Worm (Caenorhabditis elegans) whole organism, L1 larva: ENCODE data around the gene crn-6.

ENCODE experiments used
- C16A3.4 ChIP-seq: fragments of 150-350 bp; optimal IDR thresholded peaks from 2 replicates; lab custom pipeline; 2014; ENCODE audit warnings: missing biosample characterization, missing genetic modification characterization
- C34B4.2 ChIP-seq: sonication (generic microtip); optimal IDR thresholded peaks from 2 replicates; lab custom pipeline; 2017; ENCODE audit warnings: mild to moderate bottlenecking, missing genetic modification characterization, missing compliant biosample characterization
- F16B12.6 ChIP-seq: fragments of 150-350 bp; optimal IDR thresholded peaks from 2 replicates; lab custom pipeline; 2014; ENCODE audit warnings: missing biosample characterization, missing genetic modification characterization
- alr-1 ChIP-seq: fragments of 200-800 bp; sonication (Bioruptor generic); optimal IDR thresholded peaks from 2 replicates; lab custom pipeline; 2018; ENCODE audit warnings: borderline replicate concordance, mild to moderate bottlenecking, missing genetic modification characterization, missing compliant biosample characterization
- ama-1 ChIP-seq: fragments of 150-350 bp; optimal IDR thresholded peaks from 2 replicates; lab custom pipeline; 2014
- blmp-1 ChIP-seq: fragments of 150-350 bp; optimal IDR thresholded peaks from 2 replicates; lab custom pipeline; 2014; ENCODE audit warnings: missing biosample characterization, missing genetic modification characterization
- dpl-1 ChIP-seq, 3 experiments: fragments of 150-350 bp in 2 of 3; sonication (generic microtip) in 1 of 3; optimal IDR thresholded peaks; 2 replicates each; lab custom pipeline; 2014 to 2017; ENCODE audit warnings: missing biosample characterization in 3 of 3, missing genetic modification characterization in 3 of 3, missing genetic modification reagents in 3 of 3
- dsc-1 ChIP-seq: sonication (generic microtip); optimal IDR thresholded peaks from 2 replicates; lab custom pipeline; 2016; ENCODE audit warnings: mild to moderate bottlenecking, missing genetic modification characterization, missing compliant biosample characterization
- efl-1 ChIP-seq, 4 experiments: fragments of 150-350 bp; optimal IDR thresholded peaks in 3 of 4; peaks in 1 of 4; 1 replicate in 1 of 4; 2 replicates in 3 of 4; lab custom pipeline; 2014; ENCODE audit warnings: missing biosample characterization in 2 of 4, missing genetic modification characterization in 2 of 4, missing genetic modification reagents in 2 of 4
- fkh-10 ChIP-seq: sonication (generic microtip); optimal IDR thresholded peaks from 2 replicates; lab custom pipeline; 2017; ENCODE audit warnings: missing biosample characterization, missing genetic modification reagents, missing genetic modification characterization
- fos-1 ChIP-seq: fragments of 150-350 bp; optimal IDR thresholded peaks from 2 replicates; lab custom pipeline; 2014; ENCODE audit warnings: missing biosample characterization, missing genetic modification characterization
- hlh-4 ChIP-seq: sonication (generic microtip); optimal IDR thresholded peaks from 2 replicates; lab custom pipeline; 2016; ENCODE audit warnings: mild to moderate bottlenecking, missing genetic modification characterization, missing compliant biosample characterization
- jun-1 ChIP-seq: fragments of 150-350 bp; optimal IDR thresholded peaks from 2 replicates; lab custom pipeline; 2014; ENCODE audit warnings: missing biosample characterization, missing genetic modification reagents, missing genetic modification characterization
- lin-35 ChIP-seq, 2 experiments: fragments of 150-350 bp; optimal IDR thresholded peaks; 2 replicates each; lab custom pipeline; 2014; ENCODE audit warnings: missing biosample characterization in 2 of 2, missing genetic modification characterization in 2 of 2, missing genetic modification reagents in 2 of 2
- lir-3 ChIP-seq: sonication (generic microtip); optimal IDR thresholded peaks from 2 replicates; lab custom pipeline; 2016; ENCODE audit warnings: mild to moderate bottlenecking, missing genetic modification characterization, moderate library complexity, missing compliant biosample characterization; ENCODE audit not compliant: poor library complexity
- lsy-2 ChIP-seq, 2 experiments: fragments of 150-350 bp; optimal IDR thresholded peaks; 2 replicates each; lab custom pipeline; 2014; ENCODE audit warnings: missing biosample characterization in 2 of 2, missing genetic modification characterization in 2 of 2
- mab-9 ChIP-seq: fragments of 200-800 bp; sonication (Bioruptor generic); IDR thresholded peaks from 2 replicates; pipeline ENCODE4 v1.3.6; 2022; ENCODE audit warnings: missing genetic modification reagents, missing genetic modification characterization, missing compliant biosample characterization
- mef-2 ChIP-seq: fragments of 150-350 bp; optimal IDR thresholded peaks from 2 replicates; lab custom pipeline; 2014; ENCODE audit warnings: missing biosample characterization, missing genetic modification characterization
- mep-1 ChIP-seq: fragments of 150-350 bp; optimal IDR thresholded peaks from 2 replicates; lab custom pipeline; 2014; ENCODE audit warnings: missing biosample characterization, missing genetic modification characterization
- nhr-11 ChIP-seq: fragments of 150-350 bp; optimal IDR thresholded peaks from 2 replicates; lab custom pipeline; 2014; ENCODE audit warnings: missing biosample characterization, missing genetic modification characterization
- nhr-20 ChIP-seq: sonication (generic microtip); optimal IDR thresholded peaks from 2 replicates; lab custom pipeline; 2016; ENCODE audit warnings: mild to moderate bottlenecking, missing genetic modification characterization, missing compliant biosample characterization
- nhr-237 ChIP-seq: fragments of 150-350 bp; optimal IDR thresholded peaks from 2 replicates; lab custom pipeline; 2014; ENCODE audit warnings: missing biosample characterization, missing genetic modification characterization
- nhr-28 ChIP-seq: fragments of 150-350 bp; optimal IDR thresholded peaks from 2 replicates; lab custom pipeline; 2014; ENCODE audit warnings: missing biosample characterization, missing genetic modification characterization
- nhr-47 ChIP-seq: sonication (generic microtip); optimal IDR thresholded peaks from 2 replicates; lab custom pipeline; 2016; ENCODE audit warnings: mild to moderate bottlenecking, missing genetic modification characterization, moderate library complexity, missing compliant biosample characterization
- nhr-71 ChIP-seq: sonication (generic microtip); optimal IDR thresholded peaks from 2 replicates; lab custom pipeline; 2016; ENCODE audit warnings: mild to moderate bottlenecking, missing genetic modification characterization, moderate library complexity, missing compliant biosample characterization
- nhr-77 ChIP-seq: fragments of 150-350 bp; optimal IDR thresholded peaks from 2 replicates; lab custom pipeline; 2014; ENCODE audit warnings: missing biosample characterization, missing genetic modification characterization
- nhr-84 ChIP-seq: sonication (generic microtip); optimal IDR thresholded peaks from 2 replicates; lab custom pipeline; 2017; ENCODE audit warnings: missing biosample characterization, missing genetic modification characterization
- nhr-85 ChIP-seq: sonication (generic microtip); peaks from one replicate; lab custom pipeline; 2016; ENCODE audit warnings: missing genetic modification characterization, inconsistent platforms, missing compliant biosample characterization
- pax-3 ChIP-seq: fragments of 200-800 bp; sonication (Bioruptor generic); optimal IDR thresholded peaks from 2 replicates; lab custom pipeline; 2018; ENCODE audit warnings: mild to moderate bottlenecking, missing genetic modification characterization, moderate library complexity, missing compliant biosample characterization
- pqm-1 ChIP-seq: sonication (generic microtip); optimal IDR thresholded peaks from 3 replicates; lab custom pipeline; 2017; ENCODE audit warnings: missing biosample characterization, missing genetic modification characterization
- rnt-1 ChIP-seq: sonication (generic microtip); optimal IDR thresholded peaks from 2 replicates; lab custom pipeline; 2016; ENCODE audit warnings: mild to moderate bottlenecking, missing genetic modification characterization, moderate library complexity, missing compliant biosample characterization
- snpc-4 ChIP-seq: fragments of 150-350 bp; optimal IDR thresholded peaks from 2 replicates; lab custom pipeline; 2014; ENCODE audit warnings: missing biosample characterization, missing genetic modification characterization
- snu-23 ChIP-seq: sonication (generic microtip); optimal IDR thresholded peaks from 2 replicates; lab custom pipeline; 2016; ENCODE audit warnings: missing genetic modification characterization, missing compliant biosample characterization
- swsn-7 ChIP-seq: sonication (generic microtip); optimal IDR thresholded peaks from 2 replicates; lab custom pipeline; 2016; ENCODE audit warnings: missing genetic modification characterization, missing compliant biosample characterization
- tbx-2 ChIP-seq: sonication (generic microtip); optimal IDR thresholded peaks from 2 replicates; lab custom pipeline; 2016; ENCODE audit warnings: missing genetic modification characterization, missing compliant biosample characterization
- unc-130 ChIP-seq: fragments of 150-350 bp; optimal IDR thresholded peaks from 2 replicates; lab custom pipeline; 2017; ENCODE audit warnings: missing biosample characterization, missing genetic modification characterization, inconsistent platforms
- unc-30 ChIP-seq: sonication (generic microtip); optimal IDR thresholded peaks from 2 replicates; lab custom pipeline; 2017; ENCODE audit warnings: missing biosample characterization, missing genetic modification characterization
- unc-86 ChIP-seq: sonication (generic microtip); optimal IDR thresholded peaks from 2 replicates; lab custom pipeline; 2016; ENCODE audit warnings: missing genetic modification characterization, missing compliant biosample characterization
- vab-15 ChIP-seq: sonication (generic microtip); optimal IDR thresholded peaks from 2 replicates; lab custom pipeline; 2017; ENCODE audit warnings: missing genotype, mild to moderate bottlenecking, missing genetic modification characterization, missing compliant biosample characterization
- xbp-1 ChIP-seq: sonication (generic microtip); optimal IDR thresholded peaks from 2 replicates; lab custom pipeline; 2016; ENCODE audit warnings: missing genetic modification characterization, missing compliant biosample characterization
- ztf-11 ChIP-seq, 2 experiments: sonication (generic microtip); optimal IDR thresholded peaks; 2 replicates each; lab custom pipeline; 2016 to 2017; ENCODE audit warnings: missing genetic modification characterization in 2 of 2, missing biosample characterization in 1 of 2, missing compliant biosample characterization in 1 of 2
- ztf-4 ChIP-seq: fragments of 150-350 bp; optimal IDR thresholded peaks from 2 replicates; lab custom pipeline; 2014; ENCODE audit warnings: missing biosample characterization, missing genetic modification characterization

Gene crn-6

ce11 chrIII:9331084-9331564 lies 35.9 kb upstream of the crn-6 start, which contains the start of gene ufc-1:
ufc-1 (plus strand) TSS chrIII:9331514.
- TF ChIP-seq hlh-4 (tag; lab: Kevin White, UChicago) = no peak
- peak; percentile 38 for TF ChIP-seq nhr-71 (tag; lab: Kevin White, UChicago)
- TF ChIP-seq mef-2 (tag; lab: Kevin White, UChicago) = no peak
- TF ChIP-seq unc-130 (tag; lab: Kevin White, UChicago) = no peak
- peak; percentile 51 for TF ChIP-seq mep-1 (tag; lab: Kevin White, UChicago)
- TF ChIP-seq nhr-47 (tag; lab: Kevin White, UChicago) = no peak
- TF ChIP-seq ztf-11 (tag; optimal IDR thresholded peaks at IDR 0.05; lab: Kevin White, UChicago) = no peak
- TF ChIP-seq efl-1 (optimal IDR thresholded peaks at IDR 0.05; lab: Kevin White, UChicago) = peak; percentile 32 to 50
- peak; percentile 25 to 92 for TF ChIP-seq efl-1 (GFP tag; optimal IDR thresholded peaks at IDR 0.05 in 1 of 2; lab: Kevin White, UChicago)
- TF ChIP-seq C34B4.2 (tag; lab: Kevin White, UChicago) = no peak
- no peak for TF ChIP-seq pqm-1
- TF ChIP-seq nhr-20 (tag; lab: Kevin White, UChicago) = peak; percentile 28
- TF ChIP-seq unc-30 (tag; lab: Kevin White, UChicago) = no peak
- TF ChIP-seq snu-23 (GFP tag; lab: Kevin White, UChicago) = peak; percentile 35
- TF ChIP-seq blmp-1 (tag; lab: Kevin White, UChicago) = peak; percentile 36
- TF ChIP-seq dpl-1 (GFP tag; optimal IDR thresholded peaks at IDR 0.05; lab: Kevin White, UChicago) = peak in 2 of 3 experiments; percentile 41 to 43
- no peak for TF ChIP-seq alr-1 (tag; lab: Kevin White, UChicago)
- TF ChIP-seq snpc-4 = no peak
- peak; percentile 86 for TF ChIP-seq F16B12.6
- TF ChIP-seq lin-35 (GFP tag; optimal IDR thresholded peaks at IDR 0.05; lab: Kevin White, UChicago) = peak; percentile 4 to 22
- TF ChIP-seq lsy-2 (tag; optimal IDR thresholded peaks at IDR 0.05; lab: Kevin White, UChicago) = peak; percentile 49 to 59
- peak; percentile 12 for TF ChIP-seq tbx-2 (tag; lab: Kevin White, UChicago)
- peak; percentile 26 for TF ChIP-seq rnt-1 (tag; lab: Kevin White, UChicago)
- no peak for TF ChIP-seq jun-1
- TF ChIP-seq xbp-1 (tag; lab: Kevin White, UChicago) = peak; percentile 14
- TF ChIP-seq C16A3.4 (tag; lab: Kevin White, UChicago) = peak; percentile 24
- TF ChIP-seq swsn-7 (tag; lab: Kevin White, UChicago) = no peak
- TF ChIP-seq nhr-237 (tag; lab: Kevin White, UChicago) = no peak

DNA sequence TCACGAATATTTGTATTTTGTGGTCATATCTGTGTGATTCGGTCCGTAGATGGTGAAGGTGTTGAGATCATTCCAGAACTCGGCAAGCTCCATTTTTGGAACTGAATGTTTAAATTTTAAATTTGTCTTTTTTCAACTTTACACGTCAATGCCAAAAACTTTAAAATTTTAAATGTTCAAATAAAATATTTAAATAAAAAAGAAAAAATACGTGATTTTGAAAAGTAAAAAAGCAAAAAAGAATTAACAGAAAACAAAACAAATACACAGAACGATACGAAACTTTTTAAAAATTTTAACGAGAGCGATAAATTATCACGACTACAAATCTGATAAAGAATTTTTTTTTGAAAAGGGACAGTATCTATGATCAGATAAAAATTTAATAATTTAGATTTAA lies 32.9 kb upstream of the crn-6 start, which contains the start of gene elo-4:
Gene elo-4, minus strand, starts transcription at position 101 of the 400 bp plus-strand sequence.
- TF ChIP-seq fkh-10 (GFP tag; lab: Kevin White, UChicago) = no peak
- no peak for TF ChIP-seq ama-1 (lab: Kevin White, UChicago)
- TF ChIP-seq F16B12.6 = no peak
- no peak for TF ChIP-seq nhr-85
- no peak for TF ChIP-seq nhr-77 (tag; lab: Kevin White, UChicago)
- TF ChIP-seq pax-3 = no peak
- no peak for TF ChIP-seq mab-9
- TF ChIP-seq ztf-4 = no peak
- no peak for TF ChIP-seq snpc-4
- no peak for TF ChIP-seq unc-130 (tag; lab: Kevin White, UChicago)
- no peak for TF ChIP-seq dsc-1

DNA sequence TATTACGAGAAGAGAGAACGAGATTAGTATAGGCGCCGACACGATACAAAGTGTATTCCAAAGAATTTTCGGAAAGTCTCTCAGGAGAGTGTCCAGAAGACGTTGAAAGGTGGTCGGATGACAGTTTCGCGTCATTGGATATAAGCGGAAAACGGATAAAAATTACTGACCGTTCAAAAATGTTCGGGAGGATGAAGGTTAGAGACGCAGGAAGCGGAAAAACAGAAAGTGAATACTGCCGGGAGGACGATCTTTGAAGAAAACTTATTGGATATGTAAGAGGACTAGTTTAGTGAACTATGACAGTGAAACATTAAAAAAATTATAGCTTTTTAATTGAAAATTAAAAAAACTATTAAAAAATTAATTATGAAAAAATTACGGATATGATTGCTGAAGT lies 32.0 kb upstream of the crn-6 start:
- TF ChIP-seq pax-3 = no peak
- peak; percentile 95 for TF ChIP-seq blmp-1 (tag; lab: Kevin White, UChicago)

- TF ChIP-seq swsn-7 (tag; lab: Kevin White, UChicago) = no peak
- TF ChIP-seq nhr-20 (tag; lab: Kevin White, UChicago) = no peak
- no peak for TF ChIP-seq fos-1
- TF ChIP-seq nhr-47 (tag; lab: Kevin White, UChicago) = no peak
- no peak for TF ChIP-seq nhr-84 (tag; lab: Kevin White, UChicago)
- TF ChIP-seq nhr-11 (tag; lab: Kevin White, UChicago) = no peak
- no peak for TF ChIP-seq lir-3
- no peak for TF ChIP-seq nhr-28 (tag; lab: Kevin White, UChicago)
- TF ChIP-seq unc-86 (tag; lab: Kevin White, UChicago) = no peak
- TF ChIP-seq vab-15 (tag; lab: Kevin White, UChicago) = no peak
- TF ChIP-seq hlh-4 (tag; lab: Kevin White, UChicago) = no peak
- no peak for TF ChIP-seq pqm-1
Observed at ce11 chrIII:9336807-9337206, 30.3 kb upstream of the crn-6 start.
